Worm (Caenorhabditis elegans) whole organism, L4 larva: Measurements from ENCODE around the gene taf-13.

Experiments used
- F26F4.8 ChIP-seq: fragments of 200-800 bp; sonication (Bioruptor generic); conservative IDR thresholded peaks from 2 replicates; pipeline ENCODE4 v1.3.6; 2022; ENCODE audit warnings: missing genetic modification characterization, missing compliant biosample characterization
- Y105C5A.15 ChIP-seq: fragments of 200-800 bp; sonication (Bioruptor generic); IDR thresholded peaks from 2 replicates; pipeline ENCODE4 v1.3.6; 2022; ENCODE audit warnings: missing genetic modification characterization, missing compliant biosample characterization
- Y48G9A.11 ChIP-seq: fragments of 200-800 bp; sonication (Bioruptor generic); IDR thresholded peaks from 2 replicates; pipeline ENCODE4 v1.3.6; 2022; ENCODE audit warnings: missing genetic modification reagents, missing genetic modification characterization, missing compliant biosample characterization
- aha-1 ChIP-seq: fragments of 150-350 bp; peaks from one replicate; lab custom pipeline; 2014; ENCODE audit warnings: missing biosample characterization, missing genetic modification characterization
- ama-1 ChIP-seq: fragments of 150-350 bp; optimal IDR thresholded peaks from 2 replicates; lab custom pipeline; 2014; ENCODE audit warnings: inconsistent platforms, mixed read lengths
- arid-1 ChIP-seq: fragments of 200-800 bp; sonication (Bioruptor generic); conservative IDR thresholded peaks from 2 replicates; pipeline ENCODE4 v1.3.6; 2022; ENCODE audit warnings: missing genetic modification reagents, missing genetic modification characterization, missing compliant biosample characterization
- attf-4 ChIP-seq: sonication (generic microtip); optimal IDR thresholded peaks from 3 replicates; lab custom pipeline; 2017; ENCODE audit warnings: missing biosample characterization, missing genetic modification characterization
- ceh-28 ChIP-seq: fragments of 150-350 bp; optimal IDR thresholded peaks from 2 replicates; lab custom pipeline; 2014; ENCODE audit warnings: missing biosample characterization, missing genetic modification reagents, missing genetic modification characterization
- ctbp-1 ChIP-seq: fragments of 200-800 bp; sonication (Bioruptor generic); IDR thresholded peaks from 2 replicates; pipeline ENCODE4 v1.3.6; 2022; ENCODE audit warnings: missing genetic modification reagents, missing genetic modification characterization, missing compliant biosample characterization
- daf-8 ChIP-seq: fragments of 200-800 bp; sonication (Bioruptor generic); IDR thresholded peaks from 2 replicates; pipeline ENCODE4 v1.3.6; 2022; ENCODE audit warnings: missing genetic modification characterization, missing compliant biosample characterization
- dmd-6 ChIP-seq: fragments of 200-800 bp; sonication (Bioruptor generic); IDR thresholded peaks from 2 replicates; pipeline ENCODE4 v1.3.6; 2022; ENCODE audit warnings: missing genetic modification reagents, missing genetic modification characterization, missing compliant biosample characterization
- dpl-1 ChIP-seq: fragments of 150-350 bp; optimal IDR thresholded peaks from 2 replicates; lab custom pipeline; 2014; ENCODE audit warnings: missing biosample characterization, missing genetic modification reagents, missing genetic modification characterization
- duxl-1 ChIP-seq: sonication (generic microtip); optimal IDR thresholded peaks from 2 replicates; lab custom pipeline; 2016; ENCODE audit warnings: mild to moderate bottlenecking, missing genetic modification characterization, moderate library complexity, missing compliant biosample characterization; ENCODE audit not compliant: poor library complexity
- egl-27 ChIP-seq: sonication (generic microtip); optimal IDR thresholded peaks from 3 replicates; lab custom pipeline; 2017; ENCODE audit warnings: missing biosample characterization, missing genetic modification reagents, missing genetic modification characterization
- egl-43 ChIP-seq: fragments of 200-800 bp; sonication (Bioruptor generic); IDR thresholded peaks from 2 replicates; pipeline ENCODE4 v1.3.6; 2022; ENCODE audit warnings: missing genetic modification reagents, missing genetic modification characterization, missing compliant biosample characterization
- hif-1 ChIP-seq, 2 experiments: sonication (generic microtip); optimal IDR thresholded peaks; 2 replicates each; lab custom pipeline; 2016 to 2017; ENCODE audit warnings: missing compliant biosample characterization in 2 of 2, missing genetic modification characterization in 2 of 2, missing genetic modification reagents in 2 of 2, missing genotype in 2 of 2, mild to moderate bottlenecking in 1 of 2
- hlh-11 ChIP-seq: fragments of 200-800 bp; sonication (Bioruptor generic); optimal IDR thresholded peaks from 2 replicates; lab custom pipeline; 2018; ENCODE audit warnings: mild to moderate bottlenecking, missing genetic modification characterization, missing compliant biosample characterization
- hlh-30 ChIP-seq: sonication (generic microtip); optimal IDR thresholded peaks from 2 replicates; lab custom pipeline; 2017; ENCODE audit warnings: antibody characterized with exemption, mild to moderate bottlenecking, missing genetic modification characterization, missing compliant biosample characterization; ENCODE audit not compliant: insufficient read depth
- jun-1 ChIP-seq: fragments of 150-350 bp; optimal IDR thresholded peaks from 2 replicates; lab custom pipeline; 2014; ENCODE audit warnings: missing biosample characterization, missing genetic modification reagents, missing genetic modification characterization
- lim-7 ChIP-seq: fragments of 200-800 bp; sonication (Bioruptor generic); IDR thresholded peaks from 2 replicates; pipeline ENCODE4 v1.3.6; 2022; ENCODE audit warnings: missing genetic modification characterization, missing compliant biosample characterization
- lin-1 ChIP-seq: fragments of 200-800 bp; sonication (Bioruptor generic); IDR thresholded peaks from 2 replicates; pipeline ENCODE4 v1.3.6; 2022; ENCODE audit warnings: missing genetic modification reagents, missing genetic modification characterization, missing compliant biosample characterization
- lin-13 ChIP-seq: fragments of 150-350 bp; optimal IDR thresholded peaks from 2 replicates; lab custom pipeline; 2014; ENCODE audit warnings: missing biosample characterization, missing genetic modification reagents, missing genetic modification characterization
- lin-29 ChIP-seq: fragments of 200-800 bp; sonication (Bioruptor generic); IDR thresholded peaks from 2 replicates; pipeline ENCODE4 v1.3.6; 2022; ENCODE audit warnings: missing genetic modification reagents, missing genetic modification characterization, missing compliant biosample characterization
- lin-38 ChIP-seq: fragments of 200-800 bp; sonication (Bioruptor generic); IDR thresholded peaks from 2 replicates; pipeline ENCODE4 v1.3.6; 2022; ENCODE audit warnings: missing genetic modification reagents, missing genetic modification characterization, missing compliant biosample characterization
- lin-39 ChIP-seq: fragments of 150-350 bp; optimal IDR thresholded peaks from 2 replicates; lab custom pipeline; 2014; ENCODE audit warnings: missing biosample characterization, missing genetic modification reagents, missing genetic modification characterization
- lsy-2 ChIP-seq, 2 experiments: fragments of 150-350 bp in 1 of 2; sonication (generic microtip) in 1 of 2; optimal IDR thresholded peaks; 2 replicates each; lab custom pipeline; 2014 to 2017; ENCODE audit warnings: missing biosample characterization in 2 of 2, missing genetic modification characterization in 2 of 2
- madf-5 ChIP-seq, 2 experiments: fragments of 200-800 bp; sonication (Bioruptor generic); IDR thresholded peaks; 2 replicates each; pipeline ENCODE4 v1.3.6; 2022; ENCODE audit warnings: missing compliant biosample characterization in 2 of 2, missing genetic modification characterization in 2 of 2
- madf-9 ChIP-seq: fragments of 200-800 bp; sonication (Bioruptor generic); conservative IDR thresholded peaks from 2 replicates; pipeline ENCODE4 v1.3.6; 2022; ENCODE audit warnings: missing genetic modification reagents, missing genetic modification characterization, missing compliant biosample characterization
- mdl-1 ChIP-seq, 2 experiments: fragments of 150-350 bp in 1 of 2; sonication (generic microtip) in 1 of 2; optimal IDR thresholded peaks; 2 replicates each; lab custom pipeline; 2014 to 2017; ENCODE audit warnings: missing biosample characterization in 2 of 2, missing genetic modification characterization in 2 of 2
- mep-1 ChIP-seq: fragments of 150-350 bp; sonication (generic microtip); optimal IDR thresholded peaks from 3 replicates; lab custom pipeline; 2014; ENCODE audit warnings: missing biosample characterization, missing genetic modification characterization
- mes-2 ChIP-seq: sonication (generic microtip); optimal IDR thresholded peaks from 2 replicates; lab custom pipeline; 2016; ENCODE audit warnings: missing genotype, mild to moderate bottlenecking, missing genetic modification characterization, missing compliant biosample characterization; ENCODE audit not compliant: poor library complexity, severe bottlenecking
- nhr-10 ChIP-seq: fragments of 150-350 bp; optimal IDR thresholded peaks from 2 replicates; lab custom pipeline; 2014; ENCODE audit warnings: missing biosample characterization, missing genetic modification characterization
- nhr-11 ChIP-seq: fragments of 150-350 bp; optimal IDR thresholded peaks from 2 replicates; lab custom pipeline; 2014; ENCODE audit warnings: missing biosample characterization, missing genetic modification characterization
- nhr-111 ChIP-seq: fragments of 200-800 bp; sonication (Bioruptor generic); optimal IDR thresholded peaks from 2 replicates; lab custom pipeline; 2018; ENCODE audit warnings: mild to moderate bottlenecking, missing genetic modification characterization, missing compliant biosample characterization
- nhr-25 ChIP-seq: sonication (generic microtip); optimal IDR thresholded peaks from 2 replicates; lab custom pipeline; 2017; ENCODE audit warnings: missing genetic modification characterization, mild to moderate bottlenecking, missing compliant biosample characterization, antibody characterized with exemption, moderate library complexity, borderline replicate concordance; ENCODE audit not compliant: insufficient read depth
- nhr-28 ChIP-seq: fragments of 150-350 bp; optimal IDR thresholded peaks from 2 replicates; lab custom pipeline; 2014; ENCODE audit warnings: missing biosample characterization, missing genetic modification characterization
- pqm-1 ChIP-seq: sonication (generic microtip); optimal IDR thresholded peaks from 2 replicates; lab custom pipeline; 2017; ENCODE audit warnings: missing biosample characterization, missing genetic modification characterization
- set-16 ChIP-seq: fragments of 200-800 bp; sonication (Bioruptor generic); IDR thresholded peaks from 2 replicates; pipeline ENCODE4 v1.3.6; 2022; ENCODE audit warnings: missing genetic modification reagents, missing genetic modification characterization, missing compliant biosample characterization
- skn-1 ChIP-seq: fragments of 150-350 bp; optimal IDR thresholded peaks from 2 replicates; lab custom pipeline; 2014; ENCODE audit warnings: missing biosample characterization, missing genetic modification characterization
- snpc-4 ChIP-seq: fragments of 150-350 bp; optimal IDR thresholded peaks from 2 replicates; lab custom pipeline; 2014; ENCODE audit warnings: missing biosample characterization, missing genetic modification characterization
- spr-3 ChIP-seq: fragments of 200-800 bp; sonication (Bioruptor generic); optimal IDR thresholded peaks from 2 replicates; lab custom pipeline; 2018; ENCODE audit warnings: mild to moderate bottlenecking, missing genetic modification characterization, missing compliant biosample characterization
- unc-62 ChIP-seq, 3 experiments: fragments of 150-350 bp in 1 of 3; sonication (generic microtip); optimal IDR thresholded peaks in 2 of 3; peaks in 1 of 3; 1 replicate in 1 of 3; 2 replicates in 2 of 3; lab custom pipeline; 2014 to 2017; ENCODE audit warnings: missing biosample characterization in 3 of 3, missing genetic modification characterization in 3 of 3, missing genetic modification reagents in 3 of 3, missing genotype in 1 of 3
- vab-7 ChIP-seq: fragments of 200-800 bp; sonication (Bioruptor generic); IDR thresholded peaks from 2 replicates; pipeline ENCODE4 v1.3.6; 2022; ENCODE audit warnings: missing genetic modification reagents, missing genetic modification characterization, missing compliant biosample characterization
- zfp-2 ChIP-seq: sonication (generic microtip); optimal IDR thresholded peaks from 2 replicates; lab custom pipeline; 2016; ENCODE audit warnings: mild to moderate bottlenecking, missing genetic modification characterization, missing compliant biosample characterization
- zip-2 ChIP-seq: fragments of 150-350 bp; optimal IDR thresholded peaks from 2 replicates; lab custom pipeline; 2014; ENCODE audit warnings: missing biosample characterization, missing genetic modification characterization
- ztf-7 ChIP-seq: fragments of 150-350 bp; optimal IDR thresholded peaks from 2 replicates; lab custom pipeline; 2014; ENCODE audit warnings: missing biosample characterization, missing genetic modification characterization

Gene taf-13

DNA sequence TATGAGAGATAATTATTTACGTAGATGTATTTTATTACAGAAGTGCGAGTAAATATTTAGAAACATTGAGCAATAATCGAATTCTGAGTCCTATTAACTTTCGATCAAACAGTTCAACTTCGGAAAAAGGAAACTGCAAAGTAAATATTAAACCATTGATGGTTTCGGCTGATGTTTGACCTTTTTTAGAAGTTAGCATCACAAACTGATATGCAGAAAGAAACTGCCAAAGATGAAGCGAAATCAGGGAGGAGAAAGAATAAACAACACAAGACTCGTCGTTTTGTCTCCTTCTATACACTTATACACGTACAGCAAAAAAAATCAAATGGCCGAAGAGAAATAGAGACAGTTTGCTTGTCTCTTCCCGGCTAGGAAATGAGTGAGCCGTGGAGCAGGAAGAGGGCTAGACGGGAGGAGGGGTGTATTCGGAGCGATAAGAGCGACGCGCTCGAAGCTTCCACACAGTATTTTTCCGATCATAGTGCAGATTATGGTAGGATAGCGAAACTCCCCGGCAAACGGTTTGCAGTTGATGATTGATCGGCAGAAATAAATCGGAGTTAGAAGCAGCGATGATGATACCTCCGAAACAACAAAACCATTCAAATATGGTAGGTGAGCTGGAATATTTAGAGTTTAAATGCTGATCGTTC lies 48.7 kb downstream of the taf-13 start (continued):
- TF ChIP-seq dmd-6 (peak; percentile 67; the same call in 1 of the 2 replicates), lin-39 (tag; lab: Kevin White, UChicago) (no peak), nhr-28 (tag; lab: Kevin White, UChicago) (peak; percentile 16), aha-1 (tag; lab: Kevin White, UChicago) (peak; percentile 8), lin-38 (no peak; the same call in 1 of the 2 replicates), arid-1 (no peak), set-16 (GFP tag; lab: Robert Waterston, UW) (peak; percentile 47; the same call in 1 of the 2 replicates), ama-1 (lab: Kevin White, UChicago) (peak; percentile 42), hlh-11 (tag; lab: Kevin White, UChicago) (peak; percentile 36), Y48G9A.11 (GFP tag; lab: Robert Waterston, UW) (no peak), egl-43 (GFP tag; lab: Robert Waterston, UW) (peak; percentile 54; the same call in 1 of the 2 replicates), ceh-28 (tag; lab: Kevin White, UChicago) (no peak), attf-4 (tag; lab: Kevin White, UChicago) (no peak), nhr-25 (no peak), unc-62 (GFP tag; optimal IDR thresholded peaks at IDR 0.05 in 1 of 2; lab: Kevin White, UChicago) (peak in 1 of 2 experiments; percentile 91), unc-62 (tag; optimal IDR thresholded peaks at IDR 0.05; lab: Kevin White, UChicago) (no peak), nhr-10 (peak; percentile 31), hif-1 (tag; optimal IDR thresholded peaks at IDR 0.05; lab: Kevin White, UChicago) (peak in 1 of 2 experiments; percentile 24), snpc-4 (tag; lab: Kevin White, UChicago) (no peak), mep-1 (tag; lab: Kevin White, UChicago) (peak; percentile 8), madf-5 (GFP tag; IDR thresholded peaks at IDR 0.05; lab: Robert Waterston, UW) (no peak), jun-1 (tag; lab: Kevin White, UChicago) (no peak), duxl-1 (tag; lab: Kevin White, UChicago) (no peak), pqm-1 (tag; lab: Kevin White, UChicago) (peak; percentile 48), lsy-2 (tag; optimal IDR thresholded peaks at IDR 0.05; lab: Kevin White, UChicago) (no peak)

DNA sequence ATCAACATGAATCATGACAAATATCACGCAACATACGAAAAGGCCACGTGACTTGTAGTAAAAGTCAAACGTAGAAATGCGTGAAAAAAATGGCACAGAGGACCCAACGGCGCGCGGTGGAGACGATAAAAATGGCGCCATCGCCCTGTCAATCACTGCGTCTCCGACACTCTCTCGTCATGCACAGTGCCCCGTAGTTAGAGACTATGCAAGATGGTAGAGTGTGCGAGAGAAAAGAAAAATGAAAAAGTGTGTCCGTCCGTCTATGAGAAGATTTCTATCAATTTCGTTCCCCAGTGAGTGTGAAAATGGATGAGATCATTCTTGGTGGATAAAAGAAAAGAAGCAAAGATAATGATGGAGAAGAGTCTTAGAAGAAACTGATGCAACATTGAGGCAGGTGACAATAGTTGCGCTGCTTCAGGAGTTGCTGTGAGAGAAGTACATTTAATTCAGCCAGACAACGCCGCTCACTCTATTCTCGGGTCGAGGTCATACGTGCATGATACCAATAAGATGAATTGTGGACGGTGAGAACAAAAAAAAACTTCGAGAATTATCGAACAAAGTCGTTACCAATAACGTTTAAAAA lies 49.8 kb downstream of the taf-13 start:
- TF ChIP-seq nhr-25 (peak; percentile 40), lim-7 (no peak), vab-7 (GFP tag; lab: Robert Waterston, UW) (0 out of 2 replicates have a peak, but pooled peaks have one; percentile 23), ama-1 (lab: Kevin White, UChicago) (peak; percentile 57), F26F4.8 (GFP tag; lab: Robert Waterston, UW) (no peak), ctbp-1 (0 out of 2 replicates have a peak, but pooled peaks have one; percentile 45), madf-9 (GFP tag; lab: Robert Waterston, UW) (0 out of 2 replicates have a peak, but pooled peaks have one; percentile 12), lsy-2 (tag; optimal IDR thresholded peaks at IDR 0.05; lab: Kevin White, UChicago) (peak; percentile 12 to 20), nhr-11 (tag; lab: Kevin White, UChicago) (peak; percentile 82), dpl-1 (peak; percentile 17), lin-13 (peak; percentile 44), daf-8 (no peak), hlh-30 (tag; lab: Kevin White, UChicago) (peak; percentile 86), lin-29 (GFP tag; lab: Robert Waterston, UW) (no peak; the same call in 1 of the 2 replicates), mdl-1 (tag; optimal IDR thresholded peaks at IDR 0.05; lab: Kevin White, UChicago) (peak; percentile 43 to 47), skn-1 (tag; lab: Kevin White, UChicago) (no peak), nhr-111 (GFP tag; lab: Kevin White, UChicago) (peak; percentile 15), egl-27 (tag; lab: Kevin White, UChicago) (no peak), ztf-7 (tag; lab: Kevin White, UChicago) (peak; percentile 9), Y105C5A.15 (GFP tag; lab: Robert Waterston, UW) (0 out of 2 replicates have a peak, but pooled peaks have one; percentile 13), lin-1 (peak; percentile 7; the same call in 1 of the 2 replicates), unc-62 (GFP tag; optimal IDR thresholded peaks at IDR 0.05 in 1 of 2; lab: Kevin White, UChicago) (peak in 1 of 2 experiments; percentile 95), unc-62 (tag; optimal IDR thresholded peaks at IDR 0.05; lab: Kevin White, UChicago) (no peak), mes-2 (tag; lab: Kevin White, UChicago) (peak; percentile 48), spr-3 (GFP tag; lab: Kevin White, UChicago) (no peak), zfp-2 (tag; lab: Kevin White, UChicago) (no peak), zip-2 (tag; lab: Kevin White, UChicago) (no peak), pqm-1 (tag; lab: Kevin White, UChicago) (peak; percentile 5)
